Worm (Caenorhabditis elegans): ENCODE results near the gene R10H10.4.

DNA sequence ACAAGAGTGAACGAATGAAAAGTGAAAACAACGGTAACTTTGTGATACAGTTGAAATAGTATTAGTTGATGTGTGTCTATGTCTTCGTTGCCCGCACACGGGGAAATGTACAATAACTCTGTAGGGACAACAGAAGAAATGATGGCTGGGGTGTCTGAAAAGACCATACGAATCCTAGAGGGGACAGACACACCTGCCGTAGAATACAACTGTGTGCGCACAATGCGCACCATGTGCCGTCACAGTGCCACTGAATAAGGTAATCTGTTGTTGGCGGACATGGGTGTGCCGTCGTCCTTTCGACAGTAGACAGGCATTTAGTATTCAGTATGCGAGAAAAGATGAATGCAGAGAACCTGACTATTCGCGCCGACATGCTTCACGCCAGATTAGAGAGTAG lies 26.5 kb upstream of the R10H10.4 start:
- TF ChIP-seq blmp-1 (tag; optimal IDR thresholded peaks at IDR 0.05; ENCODE audit: insufficient read depth) (peak; percentile 41), Y55F3AM.14 (GFP tag; optimal IDR thresholded peaks at IDR 0.05) (no peak), mdl-1 (tag; optimal IDR thresholded peaks at IDR 0.05) (no peak), lin-13 (GFP tag; optimal IDR thresholded peaks at IDR 0.05) (no peak), lin-39 (tag; optimal IDR thresholded peaks at IDR 0.05) (no peak), unc-39 (tag; optimal IDR thresholded peaks at IDR 0.05) (no peak), ZK546.5 (tag; optimal IDR thresholded peaks at IDR 0.05) (no peak), mab-5 (tag; optimal IDR thresholded peaks at IDR 0.05) (no peak)

All from whole organism, L2 larva.